Worm (Caenorhabditis elegans): Measurements from ENCODE around the gene lmd-3.

- TF ChIP-seq ets-7 (tag; optimal IDR thresholded peaks at IDR 0.05) (no peak), scrt-1 (GFP tag; IDR thresholded peaks at IDR 0.05) (no peak), ama-1 (optimal IDR thresholded peaks at IDR 0.05) (no peak), tra-4 (tag; optimal IDR thresholded peaks at IDR 0.05) (no peak), hnd-1 (tag; optimal IDR thresholded peaks at IDR 0.05) (no peak), ceh-36 (tag; optimal IDR thresholded peaks at IDR 0.05) (no peak), flt-1 (GFP tag; IDR thresholded peaks at IDR 0.05) (no peak), tbx-11 (GFP tag; IDR thresholded peaks at IDR 0.05) (no peak)
These were observed 16.2 kb upstream of the lmd-3 start for ce11 chrV:8460800-8461199.
